Worm (Caenorhabditis elegans): ENCODE measurements around the gene T04A8.13.

Gene T04A8.13

DNA sequence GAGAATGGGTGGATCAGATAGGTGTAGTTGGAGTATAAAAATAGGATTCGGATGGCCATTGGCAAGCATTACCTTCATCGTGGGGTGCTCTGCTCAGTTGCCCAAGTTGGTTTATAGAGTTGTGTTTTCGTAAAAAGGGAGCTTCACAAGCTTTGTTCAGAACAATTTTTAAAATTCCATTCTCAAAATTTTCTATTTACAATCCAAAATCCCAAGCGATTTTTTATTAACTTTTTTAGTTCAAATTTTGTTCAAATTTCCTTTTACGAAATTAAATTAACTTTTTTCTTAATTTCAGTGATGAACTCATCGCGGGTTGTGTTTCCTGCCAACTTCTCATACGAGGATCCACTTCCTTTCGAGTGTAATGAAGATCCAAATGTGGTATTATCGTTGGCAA lies 29.3 kb upstream of the T04A8.13 start, which contains the start of gene srg-10:
srg-10 (plus strand) TSS at position 301 of the 400 bp plus-strand sequence.
- TF ChIP-seq che-1 (tag; optimal IDR thresholded peaks at IDR 0.05): no peak
- TF ChIP-seq ets-4 (tag; optimal IDR thresholded peaks at IDR 0.05): no peak
- TF ChIP-seq ceh-19 (GFP tag; optimal IDR thresholded peaks at IDR 0.05): no peak
- no peak for TF ChIP-seq K02D7.2 (tag; optimal IDR thresholded peaks at IDR 0.05)
- TF ChIP-seq K09A11.1 (tag; optimal IDR thresholded peaks at IDR 0.05; ENCODE audit: insufficient read depth): no peak
- TF ChIP-seq fkh-10 (GFP tag; optimal IDR thresholded peaks at IDR 0.05): no peak
- TF ChIP-seq hlh-6 (tag; optimal IDR thresholded peaks at IDR 0.05): no peak
- no peak for TF ChIP-seq hlh-8 (tag; optimal IDR thresholded peaks at IDR 0.05)
- no peak for TF ChIP-seq ttx-3 (tag; optimal IDR thresholded peaks at IDR 0.05)
- TF ChIP-seq ceh-31 (tag; optimal IDR thresholded peaks at IDR 0.05): no peak
- TF ChIP-seq nfya-1 (tag; optimal IDR thresholded peaks at IDR 0.05): no peak
- TF ChIP-seq rnt-1 (tag; optimal IDR thresholded peaks at IDR 0.05): no peak
- TF ChIP-seq pha-4 (tag; optimal IDR thresholded peaks at IDR 0.05): no peak
- TF ChIP-seq hlh-13 (GFP tag; optimal IDR thresholded peaks at IDR 0.05): no peak
- TF ChIP-seq C38D4.7 (GFP tag; optimal IDR thresholded peaks at IDR 0.05): no peak
- no peak for TF ChIP-seq dmd-4 (tag; optimal IDR thresholded peaks at IDR 0.05; ENCODE audit: borderline replicate concordance)
- no peak for TF ChIP-seq ceh-2 (tag; optimal IDR thresholded peaks at IDR 0.05)
- no peak for TF ChIP-seq unc-55 (GFP tag; optimal IDR thresholded peaks at IDR 0.05)

- no peak for TF ChIP-seq pax-1 (tag; optimal IDR thresholded peaks at IDR 0.05)
- TF ChIP-seq ceh-9 (tag; optimal IDR thresholded peaks at IDR 0.05): no peak
- TF ChIP-seq ceh-6 (GFP tag; optimal IDR thresholded peaks at IDR 0.05): no peak
- no peak for TF ChIP-seq madf-2 (tag; optimal IDR thresholded peaks at IDR 0.05)
- no peak for TF ChIP-seq pat-9 (tag; optimal IDR thresholded peaks at IDR 0.05)
- TF ChIP-seq lim-6 (tag; optimal IDR thresholded peaks at IDR 0.05): no peak
- TF ChIP-seq fkh-6 (tag; optimal IDR thresholded peaks at IDR 0.05): no peak
- no peak for TF ChIP-seq K02D7.2 (tag; optimal IDR thresholded peaks at IDR 0.05)
Measured at ce11 chrIII:4679963-4680484, 26.8 kb upstream of the T04A8.13 start, which contains the start of gene srg-11. srg-11 (plus strand) TSS chrIII:4680013.

DNA sequence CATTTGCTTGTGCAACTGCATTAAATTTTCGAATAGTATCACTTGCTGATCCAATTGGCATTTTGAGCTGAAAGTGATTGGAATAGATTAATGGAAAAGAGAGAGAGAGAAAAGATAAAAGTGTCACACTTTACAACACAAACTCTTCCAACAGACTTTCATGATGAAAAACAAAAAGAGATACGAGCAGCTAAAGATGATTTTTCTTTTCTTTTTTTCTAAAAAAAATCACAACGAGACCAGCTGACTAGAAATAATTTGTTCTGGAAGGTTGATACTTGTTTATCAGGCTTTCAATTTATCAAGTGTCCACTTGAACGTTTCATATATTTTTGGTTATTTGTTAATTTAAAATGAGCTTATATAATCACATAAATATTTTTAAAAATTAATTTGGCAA lies 19.6 kb upstream of the T04A8.13 start:
- TF ChIP-seq ceh-18 (tag; optimal IDR thresholded peaks at IDR 0.05) (peak; percentile 5), C38D4.7 (GFP tag; optimal IDR thresholded peaks at IDR 0.05) (no peak), sox-4 (tag; optimal IDR thresholded peaks at IDR 0.05) (no peak), ceh-24 (tag; optimal IDR thresholded peaks at IDR 0.05) (no peak), ceh-30 (tag; optimal IDR thresholded peaks at IDR 0.05) (no peak), ceh-45 (GFP tag; IDR thresholded peaks at IDR 0.05) (no peak), pqm-1 (tag; optimal IDR thresholded peaks at IDR 0.05) (no peak), tbx-2 (tag; optimal IDR thresholded peaks at IDR 0.05) (no peak)

DNA sequence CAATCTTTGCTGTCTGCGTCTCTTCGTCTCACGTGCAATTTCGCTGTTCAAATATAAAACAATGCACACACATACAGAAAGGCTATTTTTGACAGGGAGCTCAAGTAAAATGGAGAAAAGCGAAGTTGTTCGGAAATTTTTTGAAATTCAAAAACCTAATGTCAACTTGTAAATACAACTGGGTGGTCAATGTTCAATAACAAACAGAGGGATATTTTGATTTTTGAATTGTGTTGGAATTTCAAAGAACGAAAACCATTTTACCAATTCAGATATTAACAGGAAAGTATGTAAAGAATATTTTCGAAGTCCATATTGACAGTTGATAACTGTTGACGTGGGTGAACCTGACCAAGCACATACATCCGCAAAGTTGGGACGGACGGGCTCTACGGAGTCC lies 18.4 kb upstream of the T04A8.13 start, which contains the start of gene tag-243:
tag-243 (minus strand) TSS at position 101 of the 400 bp plus-strand sequence.
- TF ChIP-seq sdc-2 (tag; optimal IDR thresholded peaks at IDR 0.05): no peak
- no peak for TF ChIP-seq tbx-2 (tag; optimal IDR thresholded peaks at IDR 0.05)
- no peak for TF ChIP-seq pros-1 (tag; optimal IDR thresholded peaks at IDR 0.05)
- no peak for TF ChIP-seq ceh-14 (tag; optimal IDR thresholded peaks at IDR 0.05)
- TF ChIP-seq C38D4.7 (GFP tag; optimal IDR thresholded peaks at IDR 0.05): no peak
- TF ChIP-seq ceh-18 (tag; optimal IDR thresholded peaks at IDR 0.05): no peak
- no peak for TF ChIP-seq rnt-1 (tag; optimal IDR thresholded peaks at IDR 0.05)
- TF ChIP-seq K02D7.2 (tag; optimal IDR thresholded peaks at IDR 0.05): no peak
- TF ChIP-seq C08G9.2 (tag; optimal IDR thresholded peaks at IDR 0.05): no peak
- TF ChIP-seq syd-9 (tag; optimal IDR thresholded peaks at IDR 0.05): no peak
- no peak for TF ChIP-seq mec-3 (tag; optimal IDR thresholded peaks at IDR 0.05; ENCODE audit: borderline replicate concordance)
- no peak for TF ChIP-seq fkh-10 (GFP tag; optimal IDR thresholded peaks at IDR 0.05)
- TF ChIP-seq nfya-1 (tag; optimal IDR thresholded peaks at IDR 0.05): no peak
- TF ChIP-seq ceh-48 (tag; optimal IDR thresholded peaks at IDR 0.05): no peak
- TF ChIP-seq ceh-9 (tag; optimal IDR thresholded peaks at IDR 0.05): no peak

Data from whole organism, late embryonic.